Fruit fly (Drosophila melanogaster) Kc167 (cell line): ENCODE results near the gene CG32683.

ENCODE experiments used
- Myc ChIP-seq: fragments of >200 bp; optimal IDR thresholded peaks from 2 replicates; lab custom pipeline; 2017; ENCODE audit warnings: missing external identifiers
- Sin3A ChIP-seq: fragments of >200 bp; optimal IDR thresholded peaks from 2 replicates; lab custom pipeline; 2018; ENCODE audit warnings: missing external identifiers
- h ChIP-seq: fragments of >200 bp; optimal IDR thresholded peaks from 3 replicates; lab custom pipeline; 2018; ENCODE audit warnings: missing external identifiers
- insv ChIP-seq: fragments of >200 bp; optimal IDR thresholded peaks from 3 replicates; lab custom pipeline; 2018; ENCODE audit warnings: missing external identifiers
- psq ChIP-seq: fragments of >200 bp; optimal IDR thresholded peaks from 2 replicates; lab custom pipeline; 2017; ENCODE audit warnings: missing external identifiers
- ttk ChIP-seq: sonication (Bioruptor generic); optimal IDR thresholded peaks from 2 replicates; lab custom pipeline; 2017; ENCODE audit warnings: missing external identifiers

The CG32683 gene

DNA sequence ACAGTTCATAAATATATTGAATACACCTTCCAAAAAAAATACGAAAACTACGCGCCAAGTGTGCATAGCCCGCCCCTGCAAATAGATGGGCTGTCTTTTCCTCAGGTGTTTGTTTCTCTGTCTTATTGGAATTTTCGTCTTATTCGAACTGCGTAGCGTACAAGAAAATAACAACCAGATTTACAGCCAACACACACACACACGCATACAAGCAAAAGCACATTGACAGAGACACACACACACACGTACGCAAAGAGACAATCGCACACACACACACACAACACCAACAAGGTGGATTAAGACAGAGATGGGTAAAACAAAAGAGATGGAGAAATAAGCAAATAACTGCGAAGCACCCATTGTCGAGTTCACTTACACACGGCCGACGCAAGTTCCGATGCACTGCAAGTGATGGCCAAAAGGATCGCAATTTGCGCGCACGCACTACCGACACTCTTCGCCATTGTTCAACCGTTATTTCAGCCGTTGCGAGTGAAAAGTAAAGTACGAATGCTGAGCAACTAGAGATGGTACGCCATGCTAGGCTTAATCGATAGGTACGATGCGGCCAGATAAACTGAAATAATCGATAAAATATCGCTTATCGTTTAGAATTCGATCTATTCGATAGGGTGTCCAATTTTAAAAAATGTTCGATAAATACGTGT, 88.8 kb downstream of the CG32683 start:
- TF ChIP-seq Myc (no peak), insv (lab: Kevin White, UChicago) (no peak), h (lab: Kevin White, UChicago) (no peak), ttk (no peak), psq (lab: Kevin White, UChicago) (no peak), Sin3A (lab: Kevin White, UChicago) (no peak)

DNA sequence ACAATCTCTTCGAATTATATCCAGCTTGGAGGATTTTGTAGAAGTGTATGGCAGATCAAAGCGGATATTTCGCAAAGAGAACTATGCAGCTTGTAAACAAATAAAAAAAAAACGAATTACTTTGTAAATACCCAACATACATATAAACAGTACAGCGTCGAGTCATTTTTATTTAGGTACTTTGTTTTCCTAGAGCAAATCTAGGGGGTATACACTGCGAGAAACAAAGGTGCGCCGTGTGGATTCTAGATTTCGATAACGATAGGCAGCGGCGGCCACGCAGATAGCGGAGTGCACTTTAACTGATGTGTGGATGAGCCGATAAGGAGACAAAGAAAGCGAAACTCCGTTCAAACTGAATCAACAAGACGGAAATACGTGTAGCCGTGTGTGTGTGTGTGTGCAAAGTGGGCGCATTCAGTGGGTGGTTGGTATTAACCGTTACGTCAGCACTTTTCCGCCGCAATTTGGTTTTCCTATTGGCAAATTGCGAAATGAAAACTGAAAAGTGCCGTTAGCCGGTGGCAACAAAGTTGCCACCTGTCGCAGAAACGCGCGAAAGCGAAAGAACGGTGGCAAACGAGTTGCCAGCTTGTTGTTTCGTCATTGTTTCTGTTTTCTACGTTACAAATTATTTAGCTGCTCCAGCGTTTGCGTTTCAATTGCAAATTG, 90.0 kb downstream of the CG32683 start:
- no peak for TF ChIP-seq insv (lab: Kevin White, UChicago)
- TF ChIP-seq ttk: no peak
- no peak for TF ChIP-seq h (lab: Kevin White, UChicago)
- no peak for TF ChIP-seq Sin3A (lab: Kevin White, UChicago)
- TF ChIP-seq psq (lab: Kevin White, UChicago): no peak
- TF ChIP-seq Myc: no peak

DNA sequence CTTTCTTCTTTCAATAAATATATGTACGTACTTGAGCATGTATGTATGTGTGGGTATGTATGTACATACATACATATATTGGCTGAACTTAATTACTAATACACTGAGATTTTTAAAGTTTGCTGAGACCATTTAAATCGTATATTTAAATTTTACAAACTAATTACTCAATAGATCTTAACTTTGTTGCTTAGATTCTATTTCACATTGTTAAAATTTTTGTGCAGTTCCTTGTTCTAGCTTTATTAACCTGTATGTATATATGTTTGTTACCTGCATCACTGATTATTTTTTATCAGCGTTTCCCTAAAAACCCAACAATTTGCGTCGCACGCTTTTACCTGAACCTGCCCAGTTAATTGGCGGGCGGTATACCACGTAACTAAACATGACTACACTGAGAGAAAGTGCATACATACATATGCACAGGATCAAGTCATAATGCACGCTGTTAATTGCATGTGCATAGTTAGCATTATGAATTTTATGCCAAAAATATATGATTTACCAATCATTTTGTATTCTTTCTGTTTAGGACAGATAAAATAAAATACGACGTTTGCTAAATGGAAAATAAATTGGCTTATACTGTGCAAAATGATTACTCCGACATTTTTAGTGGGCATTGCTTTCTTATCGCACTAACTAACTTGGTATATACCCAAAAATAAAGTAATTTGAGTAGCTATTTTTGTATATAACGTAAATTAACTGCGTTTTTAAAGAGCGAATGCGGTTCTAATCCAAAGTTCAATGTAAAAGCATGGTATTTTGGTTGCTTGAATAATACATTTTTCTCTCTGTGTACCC, 91.9 kb downstream of the CG32683 start:
- TF ChIP-seq Myc: no peak

DNA sequence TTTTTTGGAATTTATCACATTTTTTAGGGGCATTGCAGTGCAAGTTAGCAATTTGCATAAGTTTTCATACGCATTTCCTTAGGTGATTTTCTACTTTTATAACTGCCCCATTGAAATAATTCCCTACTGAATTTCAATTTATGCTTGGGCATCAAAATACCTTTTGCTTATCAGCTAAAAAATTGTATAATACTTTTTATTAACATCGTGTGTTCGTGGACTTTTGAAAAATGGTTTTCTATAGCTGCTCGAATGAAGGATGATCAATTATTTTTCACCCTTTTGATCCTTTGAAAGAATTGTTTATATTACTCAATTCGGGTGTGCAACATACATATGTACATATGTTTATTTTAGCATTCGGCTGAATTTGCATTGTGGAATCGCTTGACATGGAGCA, 92.6 kb downstream of the CG32683 start:
- TF ChIP-seq Myc (no peak), ttk (no peak), insv (lab: Kevin White, UChicago) (no peak), psq (lab: Kevin White, UChicago) (no peak), Sin3A (lab: Kevin White, UChicago) (no peak), h (lab: Kevin White, UChicago) (no peak)
